Worm (Caenorhabditis elegans): ENCODE results near the gene smvt-1.

smvt-1 gene

ce11 chrX:2553433-2553860 lies 4.7 kb upstream of the smvt-1 start:
- peak; percentile 70 for TF ChIP-seq ztf-16 (tag; optimal IDR thresholded peaks at IDR 0.05)
- TF ChIP-seq pha-4 (tag; optimal IDR thresholded peaks at IDR 0.05) = no peak
- TF ChIP-seq nhr-11 (tag; optimal IDR thresholded peaks at IDR 0.05) = no peak
- peak; percentile 44 for TF ChIP-seq pros-1 (tag; optimal IDR thresholded peaks at IDR 0.05)
- TF ChIP-seq T23F11.4 (GFP tag; optimal IDR thresholded peaks at IDR 0.05) = peak; percentile 5
- peak; percentile 39 for TF ChIP-seq pqm-1 (tag; optimal IDR thresholded peaks at IDR 0.05)
- no peak for TF ChIP-seq K09A11.1 (tag; optimal IDR thresholded peaks at IDR 0.05; ENCODE audit: insufficient read depth)
- peak; percentile 39 for TF ChIP-seq nfya-1 (tag; optimal IDR thresholded peaks at IDR 0.05)
- TF ChIP-seq elt-4 (tag; optimal IDR thresholded peaks at IDR 0.05) = no peak
- no peak for TF ChIP-seq unc-3 (GFP tag; conservative IDR thresholded peaks at IDR 0.05)
- peak; percentile 39 for TF ChIP-seq unc-3 (tag; optimal IDR thresholded peaks at IDR 0.05)
- peak; percentile 34 for TF ChIP-seq pat-9 (tag; optimal IDR thresholded peaks at IDR 0.05)
- peak; percentile 39 for TF ChIP-seq sox-4 (tag; optimal IDR thresholded peaks at IDR 0.05)
- no peak for TF ChIP-seq odd-2 (tag; optimal IDR thresholded peaks at IDR 0.05)
- TF ChIP-seq hlh-13 (GFP tag; optimal IDR thresholded peaks at IDR 0.05) = peak; percentile 20
- TF ChIP-seq ceh-31 (tag; optimal IDR thresholded peaks at IDR 0.05) = peak; percentile 65
- TF ChIP-seq F13H6.1 (tag; optimal IDR thresholded peaks at IDR 0.05) = peak; percentile 11
- no peak for TF ChIP-seq ceh-2 (tag; optimal IDR thresholded peaks at IDR 0.05)
- peak; percentile 66 for TF ChIP-seq madf-2 (tag; optimal IDR thresholded peaks at IDR 0.05)
- peak; percentile 52 for TF ChIP-seq lin-11 (tag; optimal IDR thresholded peaks at IDR 0.05)
- TF ChIP-seq tbx-7 (tag; optimal IDR thresholded peaks at IDR 0.05) = no peak
- peak; percentile 66 for TF ChIP-seq pha-2 (tag; optimal IDR thresholded peaks at IDR 0.05)
- TF ChIP-seq ceh-19 (GFP tag; optimal IDR thresholded peaks at IDR 0.05) = peak; percentile 47
- peak; percentile 10 for TF ChIP-seq ceh-6 (GFP tag; optimal IDR thresholded peaks at IDR 0.05)
- TF ChIP-seq unc-86 (tag; optimal IDR thresholded peaks at IDR 0.05) = peak; percentile 46
- no peak for TF ChIP-seq mec-3 (tag; optimal IDR thresholded peaks at IDR 0.05; ENCODE audit: borderline replicate concordance)
- peak; percentile 65 for TF ChIP-seq unc-55 (GFP tag; optimal IDR thresholded peaks at IDR 0.05)
- no peak for TF ChIP-seq ceh-24 (tag; optimal IDR thresholded peaks at IDR 0.05)
- TF ChIP-seq dve-1 (tag; optimal IDR thresholded peaks at IDR 0.05) = no peak
- TF ChIP-seq unc-42 (tag; optimal IDR thresholded peaks at IDR 0.05) = no peak
- TF ChIP-seq hlh-30 (tag; optimal IDR thresholded peaks at IDR 0.05; ENCODE audit: insufficient read depth) = peak; percentile 66
- TF ChIP-seq ama-1 (optimal IDR thresholded peaks at IDR 0.05) = no peak
- TF ChIP-seq fax-1 (tag; optimal IDR thresholded peaks at IDR 0.05) = peak; percentile 29
- no peak for TF ChIP-seq hlh-8 (tag; optimal IDR thresholded peaks at IDR 0.05)
- peak; percentile 32 for TF ChIP-seq ttx-3 (tag; optimal IDR thresholded peaks at IDR 0.05)
- no peak for TF ChIP-seq pag-3 (tag; optimal IDR thresholded peaks at IDR 0.05; ENCODE audit: borderline replicate concordance)
- peak; percentile 62 for TF ChIP-seq rnt-1 (tag; optimal IDR thresholded peaks at IDR 0.05)
- no peak for TF ChIP-seq ceh-9 (tag; optimal IDR thresholded peaks at IDR 0.05)
- TF ChIP-seq fkh-10 (GFP tag; optimal IDR thresholded peaks at IDR 0.05) = no peak
- no peak for TF ChIP-seq hlh-6 (tag; optimal IDR thresholded peaks at IDR 0.05)
- TF ChIP-seq dmd-4 (tag; optimal IDR thresholded peaks at IDR 0.05; ENCODE audit: borderline replicate concordance) = no peak
- peak; percentile 27 for TF ChIP-seq C08G9.2 (tag; optimal IDR thresholded peaks at IDR 0.05)
- peak; percentile 28 for TF ChIP-seq ceh-14 (tag; optimal IDR thresholded peaks at IDR 0.05)
- TF ChIP-seq ceh-22 (tag; optimal IDR thresholded peaks at IDR 0.05) = no peak
- peak; percentile 50 for TF ChIP-seq C38D4.7 (GFP tag; optimal IDR thresholded peaks at IDR 0.05)
- peak; percentile 49 for TF ChIP-seq ref-2 (tag; optimal IDR thresholded peaks at IDR 0.05)
- TF ChIP-seq nhr-232 (tag; optimal IDR thresholded peaks at IDR 0.05) = peak; percentile 30
- TF ChIP-seq fkh-6 (tag; optimal IDR thresholded peaks at IDR 0.05) = peak; percentile 13
- TF ChIP-seq ceh-18 (tag; optimal IDR thresholded peaks at IDR 0.05) = peak; percentile 76
- TF ChIP-seq Y22D7AL.16 (tag; optimal IDR thresholded peaks at IDR 0.05) = no peak
- TF ChIP-seq pax-1 (tag; optimal IDR thresholded peaks at IDR 0.05) = no peak
- TF ChIP-seq gmeb-2 (tag; optimal IDR thresholded peaks at IDR 0.05) = peak; percentile 11
- TF ChIP-seq che-1 (tag; optimal IDR thresholded peaks at IDR 0.05) = peak; percentile 68
